Worm (Caenorhabditis elegans) whole organism, L4/young adult: ENCODE data around the gene ipla-2.

ENCODE experiments used
- dao-5 ChIP-seq: sonication (generic microtip); optimal IDR thresholded peaks from 2 replicates; lab custom pipeline; 2016; ENCODE audit warnings: missing genotype, missing genetic modification characterization, moderate library complexity, missing compliant biosample characterization
- him-1 ChIP-seq: sonication (generic microtip); optimal IDR thresholded peaks from 2 replicates; lab custom pipeline; 2016; ENCODE audit warnings: missing genotype, missing genetic modification reagents, missing genetic modification characterization, missing compliant biosample characterization

ce11 chrX:9882572-9882971 is 44.7 kb upstream of the ipla-2 start:
- TF ChIP-seq dao-5 (tag; lab: Kevin White, UChicago) (no peak), him-1 (tag; lab: Kevin White, UChicago) (no peak)
